Worm (Caenorhabditis elegans) whole organism, late embryonic: ENCODE data around the gene rcs-1.

Source experiments
- T23F11.4 ChIP-seq: fragments of 200-800 bp; sonication (Bioruptor generic); optimal IDR thresholded peaks from 2 replicates; lab custom pipeline; 2018; ENCODE audit warnings: mild to moderate bottlenecking, missing genetic modification characterization, missing compliant biosample characterization
- Y22D7AL.16 ChIP-seq: sonication (generic microtip); optimal IDR thresholded peaks from 2 replicates; lab custom pipeline; 2016; ENCODE audit warnings: missing genetic modification characterization, missing compliant biosample characterization
- ceh-18 ChIP-seq: sonication (generic microtip); optimal IDR thresholded peaks from 2 replicates; lab custom pipeline; 2016; ENCODE audit warnings: missing genetic modification characterization, missing compliant biosample characterization
- ceh-2 ChIP-seq: sonication (generic microtip); optimal IDR thresholded peaks from 2 replicates; lab custom pipeline; 2016; ENCODE audit warnings: missing genotype, missing genetic modification characterization, missing compliant biosample characterization
- ceh-30 ChIP-seq: fragments of 150-350 bp; optimal IDR thresholded peaks from 2 replicates; lab custom pipeline; 2014; ENCODE audit warnings: missing biosample characterization, missing genetic modification characterization
- ceh-9 ChIP-seq: sonication (generic microtip); optimal IDR thresholded peaks from 2 replicates; lab custom pipeline; 2016; ENCODE audit warnings: mild to moderate bottlenecking, missing genetic modification characterization, inconsistent platforms, missing compliant biosample characterization
- dmd-4 ChIP-seq: sonication (generic microtip); optimal IDR thresholded peaks from 2 replicates; lab custom pipeline; 2016; ENCODE audit warnings: borderline replicate concordance, missing genetic modification characterization, missing compliant biosample characterization
- pha-4 ChIP-seq: fragments of 150-350 bp; optimal IDR thresholded peaks from 2 replicates; lab custom pipeline; 2018; ENCODE audit warnings: missing biosample characterization, missing genetic modification reagents, missing genetic modification characterization
- sox-4 ChIP-seq: sonication (generic microtip); optimal IDR thresholded peaks from 2 replicates; lab custom pipeline; 2017; ENCODE audit warnings: mild to moderate bottlenecking, missing genetic modification characterization, inconsistent platforms, missing compliant biosample characterization

DNA sequence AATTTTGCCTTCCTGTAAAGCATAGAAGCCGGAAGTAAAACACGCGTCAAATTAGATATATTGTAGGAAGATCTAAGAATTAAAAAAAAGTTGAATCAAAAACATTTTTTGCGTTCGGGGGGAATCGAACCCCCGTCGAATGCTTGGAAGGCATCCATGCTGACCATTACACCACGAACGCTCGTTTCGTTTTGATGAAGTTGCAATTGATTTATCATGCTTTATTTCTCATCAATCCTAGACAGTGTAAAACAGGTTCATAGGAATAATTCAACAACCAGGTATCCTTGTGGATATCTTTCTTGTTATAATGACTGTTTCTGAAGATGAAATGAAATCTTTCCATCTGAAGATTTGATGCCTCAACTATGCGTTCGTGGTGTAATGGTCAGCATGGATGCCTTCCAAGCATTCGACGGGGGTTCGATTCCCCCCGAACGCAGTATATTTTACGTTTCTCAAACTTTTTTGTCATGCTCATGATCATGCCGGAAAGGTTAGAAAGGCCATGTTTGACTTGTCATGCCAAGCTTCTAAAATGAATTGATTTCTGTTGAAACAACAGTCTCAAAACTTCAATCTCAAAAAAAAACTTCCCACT is 8.4 kb downstream of the rcs-1 start:
- TF ChIP-seq T23F11.4 (GFP tag; lab: Kevin White, UChicago) (no peak), ceh-2 (tag; lab: Kevin White, UChicago) (no peak), ceh-18 (tag; lab: Kevin White, UChicago) (no peak), Y22D7AL.16 (tag; lab: Kevin White, UChicago) (no peak), dmd-4 (tag; lab: Kevin White, UChicago) (no peak), ceh-9 (tag; lab: Kevin White, UChicago) (no peak), pha-4 (tag; lab: Kevin White, UChicago) (no peak), ceh-30 (tag; lab: Kevin White, UChicago) (no peak), sox-4 (no peak)
